Fruit fly (Drosophila melanogaster): ENCODE data around the gene CG10492.

CG10492 gene

DNA sequence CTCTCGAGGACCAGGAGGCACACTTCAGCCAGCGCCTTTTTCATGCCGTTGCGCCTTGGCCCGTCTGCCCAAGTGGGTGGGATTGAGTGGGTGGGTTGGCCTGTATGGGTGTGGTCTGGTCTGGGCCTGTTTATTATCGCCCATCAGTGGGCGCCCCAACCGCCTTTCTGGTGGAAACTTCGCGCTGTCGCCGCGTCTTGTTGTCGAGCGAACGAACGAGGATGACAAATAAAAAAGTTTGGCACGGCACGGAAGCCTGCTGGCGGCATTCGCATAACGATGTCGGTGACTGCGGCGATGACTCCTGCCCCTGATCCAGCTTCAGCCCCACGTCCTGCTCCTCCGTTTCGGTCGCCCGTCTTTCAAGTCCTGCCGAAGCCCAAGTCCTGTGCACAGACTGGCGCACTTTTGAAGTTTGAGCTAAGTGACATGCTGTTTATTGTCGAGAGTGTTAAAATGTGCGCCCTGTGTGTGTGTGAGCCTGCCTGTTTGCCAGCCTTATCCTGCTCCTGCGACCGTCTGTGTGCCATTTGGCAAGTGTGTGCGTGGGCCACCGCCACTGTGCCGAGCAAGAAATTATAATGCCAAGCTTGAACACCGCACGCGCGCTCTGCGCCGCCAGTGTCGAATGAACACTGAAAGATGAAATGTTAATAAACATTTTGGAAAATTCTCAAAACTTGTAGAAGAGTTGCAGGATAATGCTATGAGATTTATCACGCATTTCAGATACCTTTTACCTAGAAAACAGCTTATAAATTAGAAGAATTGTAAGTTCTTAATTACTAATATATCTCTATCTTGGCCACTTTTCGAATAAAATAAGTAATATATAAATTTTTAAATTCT, 39.6 kb upstream of the CG10492 start (continued):
- TF ChIP-seq CG8319 (GFP tag; optimal IDR thresholded peaks at IDR 0.05) = no peak
- TF ChIP-seq achi (GFP tag; optimal IDR thresholded peaks at IDR 0.05) = peak; percentile 38
- peak; percentile 34 for TF ChIP-seq topi (GFP tag; optimal IDR thresholded peaks at IDR 0.05)
- peak; percentile 59 for TF ChIP-seq CG10669 (GFP tag; optimal IDR thresholded peaks at IDR 0.05)
- peak; percentile 19 for TF ChIP-seq pdm3 (GFP tag; optimal IDR thresholded peaks at IDR 0.05)
- TF ChIP-seq CG9139 (GFP tag; optimal IDR thresholded peaks at IDR 0.05) = peak; percentile 33
- peak; percentile 54 for TF ChIP-seq esn (GFP tag; optimal IDR thresholded peaks at IDR 0.05)
- TF ChIP-seq vri (GFP tag; optimal IDR thresholded peaks at IDR 0.05) = no peak
- TF ChIP-seq Hr38 (GFP tag; optimal IDR thresholded peaks at IDR 0.05) = no peak
- TF ChIP-seq CG8632 (GFP tag; optimal IDR thresholded peaks at IDR 0.05) = peak; percentile 44
- TF ChIP-seq CG16779 (tag; optimal IDR thresholded peaks at IDR 0.05) = peak; percentile 10
- TF ChIP-seq Sox15 (GFP tag; optimal IDR thresholded peaks at IDR 0.05) = no peak
- peak; percentile 15 for TF ChIP-seq CG4318 (GFP tag; optimal IDR thresholded peaks at IDR 0.05)
- TF ChIP-seq dsx (GFP tag; optimal IDR thresholded peaks at IDR 0.05; ENCODE audit: poor library complexity, severe bottlenecking) = peak; percentile 61
- TF ChIP-seq eg (GFP tag; IDR thresholded peaks at IDR 0.05) = no peak
- peak; percentile 22 for TF ChIP-seq lz (GFP tag; optimal IDR thresholded peaks at IDR 0.05)
- no peak for TF ChIP-seq Lpt (GFP tag; optimal IDR thresholded peaks at IDR 0.05)
- no peak for TF ChIP-seq net (GFP tag; optimal IDR thresholded peaks at IDR 0.05)
- peak; percentile 62 for TF ChIP-seq Ets96B (tag; optimal IDR thresholded peaks at IDR 0.05)
- peak; percentile 55 to 66 for TF ChIP-seq ss (GFP tag; optimal IDR thresholded peaks at IDR 0.05)

DNA sequence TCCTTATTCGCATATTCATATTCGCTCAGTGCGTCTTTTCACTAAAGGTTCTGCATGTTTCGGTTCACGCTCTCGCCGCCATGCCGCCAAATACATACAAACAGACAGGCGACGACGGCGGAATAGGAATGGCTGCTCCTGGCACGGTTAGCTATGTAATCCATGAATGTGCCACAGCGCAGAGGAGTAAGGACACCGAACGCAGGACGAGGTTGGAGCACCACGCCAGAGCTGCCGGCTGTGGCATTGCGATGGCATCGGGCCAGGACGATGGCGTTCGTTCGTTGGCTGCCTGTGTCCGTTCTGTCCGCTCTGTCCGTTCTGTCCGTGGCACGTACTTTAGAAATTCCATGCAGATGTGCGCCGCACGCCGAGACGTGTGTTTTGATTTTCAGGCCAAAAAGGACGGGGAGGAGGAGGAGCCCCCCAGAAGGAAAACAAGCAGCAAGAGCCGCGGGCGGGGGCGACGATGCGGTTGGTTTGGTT, 39.0 kb upstream of the CG10492 start:
- no peak for TF ChIP-seq dac (GFP tag; optimal IDR thresholded peaks at IDR 0.05)
- no peak for TF ChIP-seq CG16779 (tag; optimal IDR thresholded peaks at IDR 0.05)
- TF ChIP-seq CG11902 (GFP tag; optimal IDR thresholded peaks at IDR 0.05) = no peak
- no peak for TF ChIP-seq pdm3 (GFP tag; optimal IDR thresholded peaks at IDR 0.05)
- no peak for TF ChIP-seq CG1621 (tag; optimal IDR thresholded peaks at IDR 0.05)
- TF ChIP-seq CG6163 (GFP tag; IDR thresholded peaks at IDR 0.05) = no peak
- no peak for TF ChIP-seq CG32006 (GFP tag; optimal IDR thresholded peaks at IDR 0.05)
- no peak for TF ChIP-seq CG3919 (GFP tag; optimal IDR thresholded peaks at IDR 0.05)
- no peak for TF ChIP-seq CG6808 (GFP tag; optimal IDR thresholded peaks at IDR 0.05)
- no peak for TF ChIP-seq Gug (GFP tag; IDR thresholded peaks at IDR 0.05)
- no peak for TF ChIP-seq CG3032 (tag; optimal IDR thresholded peaks at IDR 0.05)
- TF ChIP-seq Sox15 (GFP tag; optimal IDR thresholded peaks at IDR 0.05) = no peak
- TF ChIP-seq fd59A (GFP tag; optimal IDR thresholded peaks at IDR 0.05) = no peak

DNA sequence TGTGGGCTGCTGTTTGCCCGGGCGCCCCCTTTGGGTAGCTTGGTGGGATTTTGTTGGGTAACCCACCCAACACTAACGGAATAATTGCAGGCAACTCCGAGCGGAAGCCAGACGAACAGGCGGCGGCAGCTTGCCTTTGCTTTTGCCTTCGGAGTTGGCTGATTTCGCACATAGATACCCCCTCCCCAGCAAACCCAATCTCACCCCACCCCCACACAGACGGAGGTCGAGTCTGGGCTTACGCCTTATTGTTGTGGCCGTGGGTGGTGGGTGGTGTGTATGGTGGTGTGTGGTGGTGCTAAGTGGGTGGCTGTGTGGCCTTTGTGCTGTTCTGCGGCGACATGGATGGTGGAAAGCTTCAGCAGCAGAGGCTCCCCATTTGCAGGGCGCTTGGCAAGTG, 38.2 kb upstream of the CG10492 start:
- TF ChIP-seq CG7368 (GFP tag; optimal IDR thresholded peaks at IDR 0.05) (peak; percentile 45), CG10669 (GFP tag; optimal IDR thresholded peaks at IDR 0.05) (no peak)

DNA sequence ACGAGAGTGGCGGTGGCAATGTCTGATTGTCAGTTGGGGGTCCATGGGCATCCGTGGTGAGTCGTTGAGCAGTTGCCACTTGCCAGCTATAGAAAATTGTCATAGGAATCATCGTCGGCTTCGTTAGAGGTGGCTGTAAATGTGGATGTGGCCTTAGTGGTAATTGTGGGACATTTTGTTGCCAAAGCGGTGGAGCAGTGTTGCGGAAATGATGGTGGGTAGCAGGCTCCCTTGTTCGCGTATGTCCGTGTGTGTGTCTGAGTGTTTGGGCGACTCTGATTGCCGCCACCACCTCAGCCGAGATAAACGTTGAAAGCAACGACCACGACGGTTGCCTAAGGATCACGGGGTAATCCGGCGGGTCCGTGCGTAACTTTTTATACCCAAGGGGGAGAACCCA, 36.8 kb upstream of the CG10492 start:
- TF ChIP-seq fkh (GFP tag; optimal IDR thresholded peaks at IDR 0.05) = no peak
- no peak for TF ChIP-seq CG6163 (GFP tag; IDR thresholded peaks at IDR 0.05)
- TF ChIP-seq spab (GFP tag; optimal IDR thresholded peaks at IDR 0.05) = no peak
- TF ChIP-seq CG3032 (tag; optimal IDR thresholded peaks at IDR 0.05) = no peak
- no peak for TF ChIP-seq CG4318 (GFP tag; optimal IDR thresholded peaks at IDR 0.05)
- TF ChIP-seq dac (GFP tag; optimal IDR thresholded peaks at IDR 0.05) = no peak
- TF ChIP-seq CG7368 (GFP tag; optimal IDR thresholded peaks at IDR 0.05) = no peak
- TF ChIP-seq CG31627 (GFP tag; optimal IDR thresholded peaks at IDR 0.05) = no peak
- no peak for TF ChIP-seq CG8119 (GFP tag; IDR thresholded peaks at IDR 0.05)
- no peak for TF ChIP-seq CG6792 (GFP tag; optimal IDR thresholded peaks at IDR 0.05)
- TF ChIP-seq vri (GFP tag; optimal IDR thresholded peaks at IDR 0.05) = no peak
- TF ChIP-seq CG6276 (GFP tag; optimal IDR thresholded peaks at IDR 0.05) = no peak
- no peak for TF ChIP-seq Gug (GFP tag; IDR thresholded peaks at IDR 0.05)
- TF ChIP-seq lz (GFP tag; optimal IDR thresholded peaks at IDR 0.05) = no peak
- TF ChIP-seq dsx (GFP tag; optimal IDR thresholded peaks at IDR 0.05; ENCODE audit: poor library complexity, severe bottlenecking) = no peak
- no peak for TF ChIP-seq CG8632 (GFP tag; optimal IDR thresholded peaks at IDR 0.05)
